Fruit fly (Drosophila melanogaster) whole organism, embryonic: ENCODE measurements around the gene alphaTub84D.

Experiments used
- Blimp-1 ChIP-seq: fragments of 200-800 bp; sonication (Bioruptor generic); optimal IDR thresholded peaks from 3 replicates; lab custom pipeline; 2018; ENCODE audit warnings: missing biosample characterization, missing genetic modification characterization, mild to moderate bottlenecking, moderate library complexity, missing genetic modification reagents
- CG10366 ChIP-seq: fragments of 200-800 bp; sonication (Bioruptor generic); IDR thresholded peaks from 2 replicates; pipeline ENCODE4 v1.3.6; 2022; ENCODE audit warnings: missing biosample characterization, missing genetic modification characterization
- CG12155 ChIP-seq: fragments of 200-800 bp; sonication (Bioruptor generic); optimal IDR thresholded peaks from 3 replicates; lab custom pipeline; 2016; ENCODE audit warnings: missing biosample characterization, missing genetic modification characterization
- CG12299 ChIP-seq: fragments of 200-800 bp; sonication (Bioruptor generic); optimal IDR thresholded peaks from 2 replicates; lab custom pipeline; 2018; ENCODE audit warnings: missing biosample characterization, mild to moderate bottlenecking, missing genetic modification characterization
- CG12769 ChIP-seq: fragments of 200-800 bp; sonication (Bioruptor generic); optimal IDR thresholded peaks from 2 replicates; lab custom pipeline; 2019; ENCODE audit warnings: missing biosample characterization, mild to moderate bottlenecking, missing genetic modification characterization, moderate library complexity
- CG16815 ChIP-seq: fragments of 200-800 bp; sonication (Bioruptor generic); optimal IDR thresholded peaks from 3 replicates; lab custom pipeline; 2017; ENCODE audit warnings: missing biosample characterization, mild to moderate bottlenecking, missing genetic modification characterization
- CG17359 ChIP-seq: fragments of 200-800 bp; sonication (Bioruptor generic); optimal IDR thresholded peaks from 3 replicates; lab custom pipeline; 2018; ENCODE audit warnings: missing biosample characterization, mild to moderate bottlenecking, missing genetic modification characterization, moderate library complexity
- CG17385 ChIP-seq: fragments of 200-800 bp; sonication (Bioruptor generic); optimal IDR thresholded peaks from 3 replicates; lab custom pipeline; 2018; ENCODE audit warnings: missing biosample characterization, mild to moderate bottlenecking, missing genetic modification characterization
- CG17829 ChIP-seq: fragments of 200-800 bp; optimal IDR thresholded peaks from 2 replicates; lab custom pipeline; 2019; ENCODE audit warnings: missing biosample characterization, mild to moderate bottlenecking, missing genetic modification characterization, moderate library complexity
- CG2875 ChIP-seq: fragments of 200-800 bp; sonication (Bioruptor generic); optimal IDR thresholded peaks from 2 replicates; lab custom pipeline; 2017; ENCODE audit warnings: missing biosample characterization, mild to moderate bottlenecking, missing genetic modification characterization, missing genetic modification reagents
- CG3838 ChIP-seq: fragments of 200-800 bp; sonication (Bioruptor generic); optimal IDR thresholded peaks from 3 replicates; lab custom pipeline; 2016; ENCODE audit warnings: missing biosample characterization, missing genetic modification characterization
- CG3847 ChIP-seq: fragments of 200-800 bp; sonication (Bioruptor generic); IDR thresholded peaks from 2 replicates; pipeline ENCODE4 v1.3.6; 2022; ENCODE audit warnings: missing biosample characterization, missing genetic modification characterization
- CG3995 ChIP-seq: fragments of 200-800 bp; sonication (Bioruptor generic); optimal IDR thresholded peaks from 3 replicates; lab custom pipeline; 2016; ENCODE audit warnings: missing biosample characterization, missing genetic modification characterization
- CG6765 ChIP-seq: fragments of 200-800 bp; sonication (Bioruptor generic); optimal IDR thresholded peaks from 3 replicates; lab custom pipeline; 2017; ENCODE audit warnings: missing biosample characterization, mild to moderate bottlenecking, missing genetic modification characterization
- CG8944 ChIP-seq: fragments of 200-800 bp; sonication (Bioruptor generic); optimal IDR thresholded peaks from 3 replicates; lab custom pipeline; 2016; ENCODE audit warnings: missing biosample characterization, missing genetic modification characterization
- Chrac-16 ChIP-seq: fragments of 200-800 bp; sonication (Bioruptor generic); optimal IDR thresholded peaks from 3 replicates; lab custom pipeline; 2016; ENCODE audit warnings: missing biosample characterization, missing genetic modification characterization
- Doc3 ChIP-seq: fragments of 200-800 bp; sonication (Bioruptor generic); IDR thresholded peaks from 3 replicates; pipeline ENCODE4 v1.3.6; 2022; ENCODE audit warnings: missing biosample characterization, missing genetic modification characterization; ENCODE audit not compliant: partially characterized antibody
- ERR ChIP-seq: fragments of 200-800 bp; sonication (Bioruptor generic); optimal IDR thresholded peaks from 2 replicates; lab custom pipeline; 2016; ENCODE audit warnings: missing biosample characterization, missing genetic modification characterization
- Fer1 ChIP-seq: fragments of 200-800 bp; sonication (Bioruptor generic); optimal IDR thresholded peaks from 2 replicates; lab custom pipeline; 2017; ENCODE audit warnings: missing biosample characterization, mild to moderate bottlenecking, missing genetic modification characterization
- HmgZ ChIP-seq: fragments of 200-800 bp; sonication (Bioruptor generic); optimal IDR thresholded peaks from 2 replicates; lab custom pipeline; 2018; ENCODE audit warnings: missing biosample characterization, mild to moderate bottlenecking, missing genetic modification characterization
- Hr3 ChIP-seq: fragments of 200-800 bp; sonication (Bioruptor generic); optimal IDR thresholded peaks from 3 replicates; lab custom pipeline; 2016; ENCODE audit warnings: missing biosample characterization, missing genetic modification characterization
- Jarid2 ChIP-seq: fragments of 200-800 bp; sonication (Bioruptor generic); optimal IDR thresholded peaks from 3 replicates; lab custom pipeline; 2017; ENCODE audit warnings: mild to moderate bottlenecking, missing biosample characterization, missing genetic modification reagents, missing genetic modification characterization
- Med ChIP-seq: fragments of 200-800 bp; sonication (Bioruptor generic); peaks from one replicate; lab custom pipeline; 2016; ENCODE audit warnings: missing biosample characterization, missing genetic modification characterization, mild to moderate bottlenecking, inconsistent platforms, moderate library complexity
- Mes4 ChIP-seq: fragments of 200-800 bp; sonication (Bioruptor generic); optimal IDR thresholded peaks from 2 replicates; lab custom pipeline; 2016; ENCODE audit warnings: missing biosample characterization, missing genetic modification characterization
- Mrtf ChIP-seq: fragments of 200-800 bp; sonication (Bioruptor generic); IDR thresholded peaks from 3 replicates; pipeline ENCODE4 v1.3.6; 2022; ENCODE audit warnings: missing biosample characterization, missing genetic modification characterization
- Myb ChIP-seq: fragments of 200-800 bp; sonication (Bioruptor generic); optimal IDR thresholded peaks from 2 replicates; lab custom pipeline; 2016; ENCODE audit warnings: missing biosample characterization, missing genetic modification characterization
- NFAT ChIP-seq: fragments of 200-800 bp; sonication (Bioruptor generic); IDR thresholded peaks from 2 replicates; pipeline ENCODE4 v1.3.6; 2022; ENCODE audit warnings: missing biosample characterization, missing genetic modification characterization
- Nf-YA ChIP-seq: fragments of 200-800 bp; sonication (Bioruptor generic); IDR thresholded peaks from 2 replicates; pipeline ENCODE4 v1.3.6; 2022; ENCODE audit warnings: missing biosample characterization, missing genetic modification characterization
- Oli ChIP-seq: fragments of 200-800 bp; sonication (Bioruptor generic); optimal IDR thresholded peaks from 2 replicates; lab custom pipeline; 2018; ENCODE audit warnings: missing biosample characterization, mild to moderate bottlenecking, missing genetic modification characterization, moderate library complexity
- Ptx1 ChIP-seq: fragments of 200-800 bp; sonication (Bioruptor generic); IDR thresholded peaks from 2 replicates; pipeline ENCODE4 v1.3.6; 2022; ENCODE audit warnings: missing biosample characterization, missing genetic modification characterization
- Rfx ChIP-seq: fragments of 200-800 bp; sonication (Bioruptor generic); IDR thresholded peaks from 2 replicates; pipeline ENCODE4 v1.3.6; 2022; ENCODE audit warnings: missing biosample characterization, missing genetic modification characterization
- Rx ChIP-seq: fragments of 200-800 bp; sonication (Bioruptor generic); IDR thresholded peaks from 2 replicates; pipeline ENCODE4 v1.3.6; 2022; ENCODE audit warnings: missing biosample characterization, missing genetic modification characterization
- Trl ChIP-seq, 3 experiments: fragments of >200 bp in 2 of 3; fragments of 200-800 bp in 1 of 3; sonication (Bioruptor generic) in 1 of 3; optimal IDR thresholded peaks; 2 replicates in 1 of 3; 3 replicates in 2 of 3; lab custom pipeline; 2016 to 2017; ENCODE audit warnings: missing biosample characterization in 1 of 3, missing genetic modification characterization in 1 of 3
- chm ChIP-seq: fragments of 200-800 bp; sonication (Bioruptor generic); IDR thresholded peaks from 2 replicates; pipeline ENCODE4 v1.3.6; 2022; ENCODE audit warnings: missing biosample characterization, missing genetic modification characterization
- da ChIP-seq: fragments of 200-800 bp; sonication (Bioruptor generic); optimal IDR thresholded peaks from 2 replicates; lab custom pipeline; 2016; ENCODE audit warnings: missing biosample characterization, missing genetic modification characterization
- dmrt11E ChIP-seq: fragments of 200-800 bp; sonication (Bioruptor generic); optimal IDR thresholded peaks from 3 replicates; lab custom pipeline; 2018; ENCODE audit warnings: missing biosample characterization, mild to moderate bottlenecking, missing genetic modification characterization, moderate library complexity
- eve ChIP-seq, 2 experiments: fragments of >200 bp; optimal IDR thresholded peaks; 2 replicates each; lab custom pipeline; 2017; ENCODE audit warnings: missing biosample characterization in 2 of 2, missing genetic modification characterization in 2 of 2
- exex ChIP-seq: fragments of 200-800 bp; sonication (Bioruptor generic); optimal IDR thresholded peaks from 4 replicates; lab custom pipeline; 2018; ENCODE audit warnings: missing biosample characterization, mild to moderate bottlenecking, missing genetic modification characterization, moderate library complexity
- fd3F ChIP-seq: fragments of 200-800 bp; sonication (Bioruptor generic); optimal IDR thresholded peaks from 2 replicates; lab custom pipeline; 2018; ENCODE audit warnings: missing biosample characterization, mild to moderate bottlenecking, missing genetic modification characterization, moderate library complexity
- hkb ChIP-seq, 2 experiments: fragments of 200-800 bp in 1 of 2; fragments of >200 bp in 1 of 2; sonication (Bioruptor generic) in 1 of 2; IDR thresholded peaks in 1 of 2; optimal IDR thresholded peaks in 1 of 2; 2 replicates each; pipeline versions ENCODE4 v1.3.6 to Lab custom; 2017 to 2022; ENCODE audit warnings: missing biosample characterization in 1 of 2, missing genetic modification characterization in 1 of 2
- kni ChIP-seq: fragments of 200-800 bp; sonication (Bioruptor generic); optimal IDR thresholded peaks from 3 replicates; lab custom pipeline; 2017; ENCODE audit warnings: mild to moderate bottlenecking, missing biosample characterization, missing genetic modification reagents, missing genetic modification characterization
- nerfin-2 ChIP-seq: fragments of 200-800 bp; sonication (Bioruptor generic); IDR thresholded peaks from 2 replicates; pipeline ENCODE4 v1.3.6; 2022; ENCODE audit warnings: missing biosample characterization, missing genetic modification characterization; ENCODE audit not compliant: partially characterized antibody
- odd ChIP-seq: fragments of 200-800 bp; sonication (Bioruptor generic); optimal IDR thresholded peaks from 2 replicates; lab custom pipeline; 2017; ENCODE audit warnings: missing biosample characterization, mild to moderate bottlenecking, missing genetic modification characterization
- onecut ChIP-seq: fragments of 200-800 bp; sonication (Bioruptor generic); IDR thresholded peaks from 2 replicates; pipeline ENCODE4 v1.3.6; 2022; ENCODE audit warnings: missing biosample characterization, missing genetic modification characterization
- row ChIP-seq: fragments of 200-800 bp; sonication (Bioruptor generic); IDR thresholded peaks from 3 replicates; pipeline ENCODE4 v1.3.6; 2022; ENCODE audit warnings: missing biosample characterization, missing genetic modification characterization
- trem ChIP-seq: fragments of 200-800 bp; optimal IDR thresholded peaks from 3 replicates; lab custom pipeline; 2019; ENCODE audit warnings: missing biosample characterization, mild to moderate bottlenecking, missing genetic modification characterization, moderate library complexity
- trh ChIP-seq: fragments of 200-800 bp; sonication (Bioruptor generic); optimal IDR thresholded peaks from 2 replicates; lab custom pipeline; 2016; ENCODE audit warnings: missing biosample characterization, missing genetic modification characterization
- twi ChIP-seq: fragments of 200-800 bp; optimal IDR thresholded peaks from 2 replicates; lab custom pipeline; 2019; ENCODE audit warnings: missing biosample characterization, mild to moderate bottlenecking, missing genetic modification characterization, moderate library complexity
- vnd ChIP-seq: fragments of 200-800 bp; sonication (Bioruptor generic); IDR thresholded peaks from 3 replicates; pipeline ENCODE4 v1.3.6; 2022; ENCODE audit warnings: missing biosample characterization, missing genetic modification characterization; ENCODE audit not compliant: partially characterized antibody
- wdn ChIP-seq: fragments of 200-800 bp; sonication (Bioruptor generic); IDR thresholded peaks from 2 replicates; pipeline ENCODE4 v1.3.6; 2022; ENCODE audit warnings: missing biosample characterization, missing genetic modification characterization
- yki ChIP-seq: fragments of >200 bp; optimal IDR thresholded peaks from 3 replicates; lab custom pipeline; 2018

alphaTub84D gene

dm6 chr3R:7491453-7491853 lies 39.1 kb upstream of the alphaTub84D start (continued):
- TF ChIP-seq CG10366 (GFP tag; lab: Robert Waterston, UW): no peak
- TF ChIP-seq chm (GFP tag; lab: Robert Waterston, UW): no peak
- no peak for TF ChIP-seq Ptx1 (GFP tag; lab: Robert Waterston, UW)
- no peak for TF ChIP-seq Myb
- TF ChIP-seq odd (GFP tag; lab: Kevin White, UChicago): no peak
- TF ChIP-seq da (GFP tag; lab: Kevin White, UChicago): no peak
- no peak for TF ChIP-seq trh (GFP tag; lab: Kevin White, UChicago)
- TF ChIP-seq row (GFP tag; lab: Robert Waterston, UW): no peak
- TF ChIP-seq Oli (tag; lab: Kevin White, UChicago): no peak
- TF ChIP-seq exex (tag; lab: Kevin White, UChicago): peak; percentile 6
- TF ChIP-seq fd3F (GFP tag; lab: Kevin White, UChicago): no peak
- TF ChIP-seq Med (GFP tag; lab: Kevin White, UChicago): peak; percentile 75
- 0 out of 3 replicates have a peak, but pooled peaks have one; percentile 22 for TF ChIP-seq Doc3 (GFP tag; lab: Robert Waterston, UW)
- TF ChIP-seq hkb (optimal IDR thresholded peaks at IDR 0.05; lab: Kevin White, UChicago): no peak
- TF ChIP-seq hkb (GFP tag; IDR thresholded peaks at IDR 0.05; lab: Robert Waterston, UW): no peak
- TF ChIP-seq Trl (optimal IDR thresholded peaks at IDR 0.05; lab: Kevin White, UChicago): peak; percentile 71 to 91
- TF ChIP-seq Trl (GFP tag; optimal IDR thresholded peaks at IDR 0.05; lab: Kevin White, UChicago): peak; percentile 19
- TF ChIP-seq HmgZ: no peak
- TF ChIP-seq Rfx (GFP tag; lab: Robert Waterston, UW): peak; percentile 29; the same call in 1 of the 2 replicates
- TF ChIP-seq yki (lab: Kevin White, UChicago): no peak
- no peak for TF ChIP-seq CG12155 (GFP tag; lab: Kevin White, UChicago)
- no peak for TF ChIP-seq ERR (GFP tag; lab: Kevin White, UChicago)
- peak; percentile 74 for TF ChIP-seq kni (GFP tag; lab: Kevin White, UChicago)
- peak; percentile 89 for TF ChIP-seq CG12769 (tag; lab: Kevin White, UChicago)
- no peak for TF ChIP-seq eve (GFP tag; optimal IDR thresholded peaks at IDR 0.05; lab: Kevin White, UChicago)
- TF ChIP-seq CG3995 (GFP tag; lab: Kevin White, UChicago): no peak
- no peak for TF ChIP-seq dmrt11E (tag; lab: Kevin White, UChicago)
- TF ChIP-seq Mrtf (GFP tag; lab: Robert Waterston, UW): no peak
- no peak for TF ChIP-seq CG6765 (GFP tag; lab: Kevin White, UChicago)
- no peak for TF ChIP-seq Chrac-16
- no peak for TF ChIP-seq CG2875 (GFP tag; lab: Kevin White, UChicago)
- no peak for TF ChIP-seq Hr3
- TF ChIP-seq Jarid2 (GFP tag; lab: Kevin White, UChicago): peak; percentile 87
- no peak for TF ChIP-seq CG8944
- no peak for TF ChIP-seq Mes4
- no peak for TF ChIP-seq nerfin-2
- TF ChIP-seq Blimp-1 (GFP tag; lab: Kevin White, UChicago): peak; percentile 87
- peak; percentile 32 for TF ChIP-seq Fer1 (GFP tag; lab: Kevin White, UChicago)
- no peak for TF ChIP-seq CG12299 (tag; lab: Kevin White, UChicago)
- no peak for TF ChIP-seq twi (tag; lab: Kevin White, UChicago)
- TF ChIP-seq trem (tag; lab: Kevin White, UChicago): no peak
- TF ChIP-seq NFAT (GFP tag; lab: Robert Waterston, UW): no peak
- no peak for TF ChIP-seq vnd (GFP tag; lab: Robert Waterston, UW)
- TF ChIP-seq wdn (GFP tag; lab: Robert Waterston, UW): no peak
- TF ChIP-seq CG16815 (GFP tag; lab: Kevin White, UChicago): no peak
- no peak for TF ChIP-seq CG3847
- no peak for TF ChIP-seq CG3838 (GFP tag; lab: Kevin White, UChicago)
- no peak for TF ChIP-seq CG17829 (tag; lab: Kevin White, UChicago)
- no peak for TF ChIP-seq Rx
- TF ChIP-seq Nf-YA: no peak
- TF ChIP-seq CG17385 (GFP tag; lab: Kevin White, UChicago): peak; percentile 12
- TF ChIP-seq CG17359 (tag; lab: Kevin White, UChicago): no peak
- peak; percentile 46; the same call in 1 of the 2 replicates for TF ChIP-seq onecut (GFP tag; lab: Robert Waterston, UW)
